Fruit fly (Drosophila melanogaster): ENCODE data around the gene heca.

The heca gene

DNA sequence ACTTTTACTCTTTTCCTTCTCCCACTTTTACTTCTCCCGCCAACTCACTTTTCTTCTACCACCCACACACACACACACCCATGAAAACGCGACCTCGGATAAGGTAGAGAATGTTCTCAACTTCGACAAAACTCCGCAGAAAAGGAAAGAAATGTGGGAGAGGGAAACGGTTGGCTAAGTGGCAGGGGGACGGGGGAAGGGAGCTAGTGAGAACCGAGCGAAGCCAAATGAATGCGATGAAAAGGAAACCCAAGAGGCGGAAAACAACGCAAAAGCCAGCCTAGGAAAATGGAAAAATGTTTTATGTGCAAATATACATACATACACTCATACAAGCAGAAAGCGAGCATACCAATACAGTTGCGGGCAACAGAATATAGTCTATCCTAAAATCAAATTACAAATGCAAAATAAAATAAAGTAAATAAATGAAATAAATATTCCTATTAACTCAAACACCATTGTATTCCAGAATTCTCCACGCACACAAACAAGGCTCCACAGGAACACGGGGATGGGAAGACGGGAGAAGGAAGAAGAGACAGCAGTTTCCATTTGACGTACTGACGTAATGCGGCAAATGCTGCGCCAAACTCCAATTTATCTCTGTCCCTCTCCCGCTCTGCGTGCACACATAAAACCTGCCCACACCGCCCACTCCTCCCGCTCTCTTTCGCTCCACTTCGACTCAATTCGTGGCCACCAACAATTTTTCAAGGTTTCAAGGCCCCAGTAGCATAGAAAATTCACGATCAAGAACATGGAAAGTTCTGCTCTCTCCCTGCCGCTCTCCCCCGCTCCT lies 7.2 kb upstream of the heca start:
- TF ChIP-seq CG7745 (tag; optimal IDR thresholded peaks at IDR 0.05) (no peak), klu (GFP tag; IDR thresholded peaks at IDR 0.05) (no peak), corto (GFP tag; optimal IDR thresholded peaks at IDR 0.05) (peak; percentile 17), Oli (tag; optimal IDR thresholded peaks at IDR 0.05) (peak; percentile 14), CG7271 (tag; optimal IDR thresholded peaks at IDR 0.05) (no peak), ase (GFP tag; IDR thresholded peaks at IDR 0.05) (no peak), hkb (optimal IDR thresholded peaks at IDR 0.05) (no peak), hkb (GFP tag; IDR thresholded peaks at IDR 0.05) (no peak), Pdp1 (GFP tag; optimal IDR thresholded peaks at IDR 0.05) (peak in 1 of 2 experiments; percentile 15), CG15601 (tag; optimal IDR thresholded peaks at IDR 0.05) (no peak), CG8290 (GFP tag; optimal IDR thresholded peaks at IDR 0.05) (no peak), CG8290 (tag; optimal IDR thresholded peaks at IDR 0.05) (no peak), Ssrp (tag; optimal IDR thresholded peaks at IDR 0.05) (no peak), gsb (GFP tag; IDR thresholded peaks at IDR 0.05) (no peak), CG17829 (tag; optimal IDR thresholded peaks at IDR 0.05) (no peak), Atf6 (GFP tag; IDR thresholded peaks at IDR 0.05) (no peak), bsh (GFP tag; optimal IDR thresholded peaks at IDR 0.05) (peak in 1 of 2 experiments; percentile 40), gem (tag; optimal IDR thresholded peaks at IDR 0.05) (peak; percentile 9), Aef1 (GFP tag; IDR thresholded peaks at IDR 0.05) (no peak), Drgx (GFP tag; IDR thresholded peaks at IDR 0.05) (peak; percentile 5; the same call in 1 of the 2 replicates), NC2α (GFP tag; optimal IDR thresholded peaks at IDR 0.05) (no peak), Lpt (GFP tag; optimal IDR thresholded peaks at IDR 0.05) (no peak), CG14050 (GFP tag; IDR thresholded peaks at IDR 0.05) (no peak), Mrtf (GFP tag; IDR thresholded peaks at IDR 0.05) (no peak), CG2199 (GFP tag; IDR thresholded peaks at IDR 0.05) (no peak), CG32772 (GFP tag; IDR thresholded peaks at IDR 0.05) (no peak), CoRest (tag; optimal IDR thresholded peaks at IDR 0.05) (peak; percentile 5), CG16779 (GFP tag; IDR thresholded peaks at IDR 0.05) (no peak), CG2889 (GFP tag; IDR thresholded peaks at IDR 0.05) (no peak), HmgZ (tag; optimal IDR thresholded peaks at IDR 0.05) (no peak), tgo (GFP tag; IDR thresholded peaks at IDR 0.05) (no peak), CG2712 (tag; optimal IDR thresholded peaks at IDR 0.05) (no peak), Taf1 (GFP tag; IDR thresholded peaks at IDR 0.05) (no peak), row (GFP tag; IDR thresholded peaks at IDR 0.05) (peak; percentile 10; the same call in 1 of the 3 replicates), Scr (GFP tag; IDR thresholded peaks at IDR 0.05; ENCODE audit: partially characterized antibody) (no peak), CG4404 (GFP tag; IDR thresholded peaks at IDR 0.05) (no peak), Hr3 (GFP tag; optimal IDR thresholded peaks at IDR 0.05) (no peak), chn (GFP tag; optimal IDR thresholded peaks at IDR 0.05) (peak; percentile 4), CG6254 (GFP tag; optimal IDR thresholded peaks at IDR 0.05) (peak; percentile 44), eyg (GFP tag; optimal IDR thresholded peaks at IDR 0.05) (no peak), Ets65A (GFP tag) (peak; percentile 52), E2f1 (GFP tag; IDR thresholded peaks at IDR 0.05) (no peak), Med (GFP tag) (peak; percentile 59), sd (tag; optimal IDR thresholded peaks at IDR 0.05) (no peak), sna (GFP tag; IDR thresholded peaks at IDR 0.05; ENCODE audit: partially characterized antibody) (no peak), z (GFP tag; IDR thresholded peaks at IDR 0.05) (0 out of 3 replicates have a peak, but pooled peaks have one; percentile 38), Myb (GFP tag; optimal IDR thresholded peaks at IDR 0.05) (no peak), org-1 (GFP tag; optimal IDR thresholded peaks at IDR 0.05) (no peak), sc (optimal IDR thresholded peaks at IDR 0.05) (no peak), sc (GFP tag; optimal IDR thresholded peaks at IDR 0.05) (no peak), CG7963 (GFP tag; IDR thresholded peaks at IDR 0.05; ENCODE audit: partially characterized antibody) (no peak), sens (GFP tag) (no peak)
